Fruit fly (Drosophila melanogaster) whole organism, prepupa: Measurements from ENCODE around the gene Miro.

Experiments
- Blimp-1 ChIP-seq: fragments of 200-800 bp; sonication (Bioruptor generic); optimal IDR thresholded peaks from 3 replicates; lab custom pipeline; 2017; ENCODE audit warnings: missing biosample characterization, missing genetic modification characterization, mild to moderate bottlenecking, moderate library complexity, missing genetic modification reagents
- CG10631 ChIP-seq: fragments of 200-800 bp; sonication (Bioruptor generic); optimal IDR thresholded peaks from 2 replicates; lab custom pipeline; 2016; ENCODE audit warnings: missing biosample characterization, missing genetic modification characterization
- CG10669 ChIP-seq: fragments of 200-800 bp; sonication (Bioruptor generic); optimal IDR thresholded peaks from 3 replicates; lab custom pipeline; 2018; ENCODE audit warnings: missing biosample characterization, mild to moderate bottlenecking, missing genetic modification characterization, moderate library complexity
- CG11762 ChIP-seq: fragments of 200-800 bp; sonication (Bioruptor generic); optimal IDR thresholded peaks from 3 replicates; lab custom pipeline; 2016; ENCODE audit warnings: missing biosample characterization, missing genetic modification characterization; ENCODE audit not compliant: insufficient read depth
- CG11902 ChIP-seq: fragments of 200-800 bp; sonication (Bioruptor generic); optimal IDR thresholded peaks from 3 replicates; lab custom pipeline; 2016; ENCODE audit warnings: missing biosample characterization, missing genetic modification characterization
- CG15336 ChIP-seq: fragments of 200-800 bp; sonication (Bioruptor generic); IDR thresholded peaks from 2 replicates; pipeline ENCODE4 v1.3.6; 2022; ENCODE audit warnings: missing biosample characterization, missing genetic modification characterization
- CG1621 ChIP-seq: fragments of 200-800 bp; sonication (Bioruptor generic); optimal IDR thresholded peaks from 3 replicates; lab custom pipeline; 2018; ENCODE audit warnings: missing biosample characterization, mild to moderate bottlenecking, missing genetic modification characterization
- CG16779 ChIP-seq: fragments of 200-800 bp; sonication (Bioruptor generic); optimal IDR thresholded peaks from 3 replicates; lab custom pipeline; 2017; ENCODE audit warnings: missing biosample characterization, mild to moderate bottlenecking, missing genetic modification characterization
- CG31627 ChIP-seq: fragments of 200-800 bp; sonication (Bioruptor generic); optimal IDR thresholded peaks from 3 replicates; lab custom pipeline; 2016; ENCODE audit warnings: missing biosample characterization, missing genetic modification characterization
- CG32006 ChIP-seq: fragments of 200-800 bp; sonication (Bioruptor generic); optimal IDR thresholded peaks from 3 replicates; lab custom pipeline; 2017; ENCODE audit warnings: missing biosample characterization, mild to moderate bottlenecking, missing genetic modification characterization
- CG6163 ChIP-seq: fragments of 200-800 bp; sonication (Bioruptor generic); IDR thresholded peaks from 3 replicates; pipeline ENCODE4 v1.3.6; 2022; ENCODE audit warnings: missing biosample characterization, missing genetic modification characterization
- CG6276 ChIP-seq: fragments of 200-800 bp; sonication (Bioruptor generic); optimal IDR thresholded peaks from 2 replicates; lab custom pipeline; 2017; ENCODE audit warnings: missing biosample characterization, mild to moderate bottlenecking, missing genetic modification characterization
- CG6808 ChIP-seq: fragments of 200-800 bp; sonication (Bioruptor generic); optimal IDR thresholded peaks from 3 replicates; lab custom pipeline; 2017; ENCODE audit warnings: missing biosample characterization, missing genetic modification characterization, mild to moderate bottlenecking, moderate library complexity, missing genetic modification reagents
- CG6854 ChIP-seq: fragments of 200-800 bp; sonication (Bioruptor generic); optimal IDR thresholded peaks from 2 replicates; lab custom pipeline; 2017; ENCODE audit warnings: missing biosample characterization, mild to moderate bottlenecking, missing genetic modification characterization
- CG7368 ChIP-seq: fragments of 200-800 bp; sonication (Bioruptor generic); optimal IDR thresholded peaks from 3 replicates; lab custom pipeline; 2016; ENCODE audit warnings: missing biosample characterization, missing genetic modification characterization
- CG8119 ChIP-seq: fragments of 200-800 bp; sonication (Bioruptor generic); IDR thresholded peaks from 3 replicates; pipeline ENCODE4 v1.3.6; 2022; ENCODE audit warnings: missing biosample characterization, missing genetic modification characterization
- CG9139 ChIP-seq: fragments of 200-800 bp; sonication (Bioruptor generic); optimal IDR thresholded peaks from 3 replicates; lab custom pipeline; 2017; ENCODE audit warnings: missing biosample characterization, mild to moderate bottlenecking, missing genetic modification characterization
- Eip75B ChIP-seq: fragments of 200-800 bp; sonication (Bioruptor generic); optimal IDR thresholded peaks from 3 replicates; lab custom pipeline; 2016; ENCODE audit warnings: missing biosample characterization, missing genetic modification characterization
- Eip78C ChIP-seq: fragments of 200-800 bp; sonication (Bioruptor generic); peaks from one replicate; lab custom pipeline; 2016; ENCODE audit warnings: missing biosample characterization, missing genetic modification characterization
- Ets96B ChIP-seq: fragments of 200-800 bp; optimal IDR thresholded peaks from 2 replicates; lab custom pipeline; 2019; ENCODE audit warnings: missing biosample characterization, mild to moderate bottlenecking, missing genetic modification characterization, moderate library complexity
- Hr4 ChIP-seq: fragments of 200-800 bp; sonication (Bioruptor generic); optimal IDR thresholded peaks from 3 replicates; lab custom pipeline; 2016; ENCODE audit warnings: missing biosample characterization, missing genetic modification characterization
- Met ChIP-seq: fragments of 200-800 bp; sonication (Bioruptor generic); optimal IDR thresholded peaks from 3 replicates; lab custom pipeline; 2016; ENCODE audit warnings: missing biosample characterization, missing genetic modification characterization
- OdsH ChIP-seq: fragments of 200-800 bp; sonication (Bioruptor generic); optimal IDR thresholded peaks from 3 replicates; lab custom pipeline; 2016; ENCODE audit warnings: missing biosample characterization, missing genetic modification characterization
- Sox14 ChIP-seq: fragments of 200-800 bp; sonication (Bioruptor generic); optimal IDR thresholded peaks from 3 replicates; lab custom pipeline; 2016; ENCODE audit warnings: missing biosample characterization, missing genetic modification characterization
- cyc ChIP-seq: fragments of 200-800 bp; sonication (Bioruptor generic); optimal IDR thresholded peaks from 3 replicates; lab custom pipeline; 2016; ENCODE audit warnings: missing biosample characterization, missing genetic modification characterization
- esn ChIP-seq: fragments of 200-800 bp; sonication (Bioruptor generic); optimal IDR thresholded peaks from 2 replicates; lab custom pipeline; 2016; ENCODE audit warnings: missing biosample characterization, mild to moderate bottlenecking, missing genetic modification characterization, moderate library complexity
- fd59A ChIP-seq: fragments of 200-800 bp; sonication (Bioruptor generic); optimal IDR thresholded peaks from 2 replicates; lab custom pipeline; 2017; ENCODE audit warnings: missing biosample characterization, mild to moderate bottlenecking, missing genetic modification characterization, missing genetic modification reagents
- fkh ChIP-seq: fragments of 200-800 bp; sonication (Bioruptor generic); optimal IDR thresholded peaks from 3 replicates; lab custom pipeline; 2017; ENCODE audit warnings: missing biosample characterization, mild to moderate bottlenecking, missing genetic modification characterization, moderate library complexity
- pdm3 ChIP-seq: fragments of 200-800 bp; sonication (Bioruptor generic); optimal IDR thresholded peaks from 3 replicates; lab custom pipeline; 2016; ENCODE audit warnings: missing biosample characterization, missing genetic modification characterization
- salr ChIP-seq, 2 experiments: fragments of 200-800 bp; sonication (Bioruptor generic); optimal IDR thresholded peaks; 3 replicates each; lab custom pipeline; 2016 to 2018; ENCODE audit warnings: missing biosample characterization in 2 of 2, missing genetic modification characterization in 2 of 2, mild to moderate bottlenecking in 1 of 2
- spab ChIP-seq: fragments of 200-800 bp; sonication (Bioruptor generic); optimal IDR thresholded peaks from 2 replicates; lab custom pipeline; 2017; ENCODE audit warnings: missing biosample characterization, mild to moderate bottlenecking, missing genetic modification characterization, missing genetic modification reagents
- svp ChIP-seq: fragments of 200-800 bp; sonication (Bioruptor generic); peaks from one replicate; lab custom pipeline; 2016; ENCODE audit warnings: missing biosample characterization, missing genetic modification characterization
- vri ChIP-seq: fragments of 200-800 bp; sonication (Bioruptor generic); optimal IDR thresholded peaks from 3 replicates; lab custom pipeline; 2016; ENCODE audit warnings: missing biosample characterization, mild to moderate bottlenecking, missing genetic modification characterization

Gene Miro

DNA sequence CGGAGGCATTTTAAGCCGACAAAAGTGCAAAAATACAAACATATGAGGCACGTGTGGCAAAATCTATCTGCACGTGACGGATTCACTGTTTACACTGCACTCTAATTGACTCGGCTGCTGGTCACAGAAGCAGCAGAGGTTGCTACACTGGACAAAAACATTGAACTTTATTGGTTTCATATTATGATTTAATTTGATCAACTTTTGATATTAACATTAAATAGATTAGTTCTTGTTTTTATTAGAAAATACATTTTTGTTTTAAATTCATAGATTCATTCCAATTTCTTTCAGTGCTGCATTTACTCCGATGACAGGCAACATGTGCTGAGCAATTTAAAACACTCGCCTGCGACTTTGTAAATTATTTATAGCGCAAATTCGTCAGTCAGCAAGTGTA lies 40.5 kb upstream of the Miro start (continued):
- TF ChIP-seq spab (no peak), CG15336 (GFP tag; lab: Robert Waterston, UW) (0 out of 2 replicates have a peak, but pooled peaks have one; percentile 13)

dm6 chr3R:24073703-24074102 lies 35.1 kb upstream of the Miro start:
- TF ChIP-seq CG32006 (no peak), CG6808 (GFP tag; lab: Kevin White, UChicago) (peak; percentile 6), Eip75B (GFP tag; lab: Kevin White, UChicago) (peak; percentile 12), salr (GFP tag; optimal IDR thresholded peaks at IDR 0.05; lab: Kevin White, UChicago) (peak in 1 of 2 experiments; percentile 10), CG6163 (GFP tag; lab: Robert Waterston, UW) (no peak), CG10669 (GFP tag; lab: Kevin White, UChicago) (peak; percentile 25), spab (peak; percentile 16), CG8119 (GFP tag; lab: Robert Waterston, UW) (0 out of 3 replicates have a peak, but pooled peaks have one; percentile 32), CG10631 (GFP tag; lab: Kevin White, UChicago) (peak; percentile 37), CG16779 (tag; lab: Kevin White, UChicago) (no peak), Ets96B (tag; lab: Kevin White, UChicago) (peak; percentile 6), pdm3 (GFP tag; lab: Kevin White, UChicago) (peak; percentile 6), Eip78C (GFP tag; lab: Kevin White, UChicago) (peak; percentile 55), fd59A (GFP tag; lab: Kevin White, UChicago) (no peak), Hr4 (GFP tag; lab: Kevin White, UChicago) (peak; percentile 12), OdsH (GFP tag; lab: Kevin White, UChicago) (peak; percentile 14)

DNA sequence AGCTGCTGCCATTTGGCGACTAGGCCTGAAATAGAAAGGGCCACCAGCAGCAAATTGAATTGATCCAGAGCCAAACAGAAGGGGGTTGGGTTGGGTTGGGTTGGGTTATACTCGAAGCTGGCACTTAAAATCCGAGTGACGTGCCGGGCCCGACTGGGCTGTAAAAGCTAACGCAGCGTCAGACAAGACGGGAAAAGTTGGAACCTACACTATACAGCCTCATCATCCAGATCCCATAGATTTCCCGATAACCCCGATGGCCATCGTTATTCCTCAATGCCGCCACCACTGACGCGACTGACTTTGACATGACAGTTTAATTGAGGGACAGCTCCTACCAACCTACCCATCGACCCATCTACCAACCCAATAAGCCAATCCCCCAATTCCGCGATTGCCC lies 31.3 kb upstream of the Miro start:
- TF ChIP-seq CG11762 (GFP tag; lab: Kevin White, UChicago) (no peak), Blimp-1 (no peak), Ets96B (tag; lab: Kevin White, UChicago) (no peak), CG7368 (GFP tag; lab: Kevin White, UChicago) (no peak), Met (no peak), Sox14 (GFP tag; lab: Kevin White, UChicago) (no peak), Eip75B (GFP tag; lab: Kevin White, UChicago) (no peak), CG32006 (no peak), svp (no peak), CG10631 (GFP tag; lab: Kevin White, UChicago) (no peak), fkh (no peak), vri (GFP tag; lab: Kevin White, UChicago) (no peak), esn (GFP tag; lab: Kevin White, UChicago) (no peak), CG16779 (tag; lab: Kevin White, UChicago) (no peak), pdm3 (GFP tag; lab: Kevin White, UChicago) (no peak), CG6854 (no peak), CG10669 (GFP tag; lab: Kevin White, UChicago) (no peak), Hr4 (GFP tag; lab: Kevin White, UChicago) (no peak)

dm6 chr3R:24068830-24069229 lies 30.2 kb upstream of the Miro start:
- TF ChIP-seq svp (no peak), CG1621 (tag; lab: Kevin White, UChicago) (no peak), CG9139 (GFP tag; lab: Kevin White, UChicago) (no peak), Hr4 (GFP tag; lab: Kevin White, UChicago) (no peak), Eip78C (GFP tag; lab: Kevin White, UChicago) (no peak), CG6276 (no peak), CG32006 (no peak), CG10669 (GFP tag; lab: Kevin White, UChicago) (no peak), CG16779 (tag; lab: Kevin White, UChicago) (no peak), cyc (GFP tag; lab: Kevin White, UChicago) (no peak), CG11902 (GFP tag; lab: Kevin White, UChicago) (no peak), CG11762 (GFP tag; lab: Kevin White, UChicago) (no peak), CG31627 (GFP tag; lab: Kevin White, UChicago) (no peak), salr (GFP tag; optimal IDR thresholded peaks at IDR 0.05; lab: Kevin White, UChicago) (no peak)
